Worm (Caenorhabditis elegans) whole organism, midembryonic: ENCODE measurements around the gene K09C6.9.

ENCODE experiments used
- cog-1 ChIP-seq: sonication (generic microtip); optimal IDR thresholded peaks from 2 replicates; lab custom pipeline; 2016; ENCODE audit warnings: missing genetic modification characterization, missing compliant biosample characterization
- ref-1 ChIP-seq: fragments of 200-800 bp; sonication (Bioruptor generic); conservative IDR thresholded peaks from 2 replicates; pipeline ENCODE4 v1.3.6; 2022; ENCODE audit warnings: missing genetic modification reagents, missing genetic modification characterization, missing compliant biosample characterization
- ztf-23 ChIP-seq: fragments of 200-800 bp; sonication (Bioruptor generic); IDR thresholded peaks from 2 replicates; pipeline ENCODE4 v1.3.6; 2022; ENCODE audit warnings: missing genetic modification reagents, missing genetic modification characterization, missing compliant biosample characterization

DNA sequence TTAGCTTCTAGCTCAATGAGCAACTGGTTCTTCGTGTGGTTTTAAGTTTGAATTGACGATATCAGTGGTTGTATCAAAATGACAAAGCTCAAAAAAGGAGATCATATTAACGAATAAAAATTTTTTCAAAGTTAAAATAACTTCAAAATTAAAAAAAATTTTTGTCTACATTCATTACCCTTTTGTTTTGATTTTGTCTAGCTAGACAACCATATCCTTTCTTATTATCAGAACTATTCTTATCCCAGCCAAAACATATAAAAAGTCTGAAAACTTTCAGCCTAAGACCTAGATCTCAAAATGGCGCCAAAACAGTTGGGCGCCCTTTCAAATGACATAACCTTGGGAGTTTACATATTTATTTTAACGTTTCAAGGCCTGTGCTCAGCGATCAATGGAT, 37.7 kb downstream of the K09C6.9 start, which contains the start of gene R13D11.1:
- TF ChIP-seq cog-1, result no peak
- no peak for TF ChIP-seq ztf-23
- TF ChIP-seq ref-1, result no peak
